Fruit fly (Drosophila melanogaster): Measurements from ENCODE around the gene mtgo.

The mtgo gene

dm6 chr2L:16689800-16690618 is 145.2 kb downstream of the mtgo start (continued):
- TF ChIP-seq Camta (GFP tag; optimal IDR thresholded peaks at IDR 0.05) (no peak), toy (GFP tag; IDR thresholded peaks at IDR 0.05) (no peak), emc (GFP tag; optimal IDR thresholded peaks at IDR 0.05) (no peak), disco-r (GFP tag; optimal IDR thresholded peaks at IDR 0.05) (peak; percentile 5), CG15696 (tag; optimal IDR thresholded peaks at IDR 0.05) (no peak), bigmax (GFP tag; optimal IDR thresholded peaks at IDR 0.05) (no peak), danr (GFP tag; IDR thresholded peaks at IDR 0.05) (no peak), sim (GFP tag; IDR thresholded peaks at IDR 0.05) (no peak), CG32772 (GFP tag; IDR thresholded peaks at IDR 0.05) (no peak), repo (GFP tag; optimal IDR thresholded peaks at IDR 0.05) (no peak), Pdp1 (GFP tag; optimal IDR thresholded peaks at IDR 0.05) (no peak), row (GFP tag; IDR thresholded peaks at IDR 0.05) (peak; percentile 72), CG11398 (GFP tag; optimal IDR thresholded peaks at IDR 0.05) (no peak), tgo (GFP tag; IDR thresholded peaks at IDR 0.05) (no peak), HmgZ (tag; optimal IDR thresholded peaks at IDR 0.05) (no peak), HHEX (GFP tag; optimal IDR thresholded peaks at IDR 0.05) (no peak), CG4820 (GFP tag; optimal IDR thresholded peaks at IDR 0.05) (no peak), crp (GFP tag; optimal IDR thresholded peaks at IDR 0.05) (no peak), CG9437 (GFP tag; optimal IDR thresholded peaks at IDR 0.05) (peak; percentile 56), Xbp1 (GFP tag; optimal IDR thresholded peaks at IDR 0.05) (peak; percentile 10), CG12769 (tag; optimal IDR thresholded peaks at IDR 0.05) (no peak), D19B (GFP tag; optimal IDR thresholded peaks at IDR 0.05) (no peak), peb (GFP tag; IDR thresholded peaks at IDR 0.05) (no peak), dati (GFP tag; IDR thresholded peaks at IDR 0.05) (no peak), jing (GFP tag; optimal IDR thresholded peaks at IDR 0.05) (no peak), CG12236 (GFP tag; optimal IDR thresholded peaks at IDR 0.05) (no peak), CG3163 (GFP tag; optimal IDR thresholded peaks at IDR 0.05) (no peak), Rfx (GFP tag; IDR thresholded peaks at IDR 0.05) (no peak; the same call in 1 of the 2 replicates), Ets97D (GFP tag; optimal IDR thresholded peaks at IDR 0.05) (no peak), Ptx1 (GFP tag; IDR thresholded peaks at IDR 0.05) (peak; percentile 44; the same call in 1 of the 2 replicates), CG1602 (GFP tag; optimal IDR thresholded peaks at IDR 0.05) (peak; percentile 10), Scr (GFP tag; IDR thresholded peaks at IDR 0.05; ENCODE audit: partially characterized antibody) (no peak), Dfd (GFP tag; optimal IDR thresholded peaks at IDR 0.05) (no peak), CG7357 (GFP tag; IDR thresholded peaks at IDR 0.05) (no peak), B-H2 (GFP tag; optimal IDR thresholded peaks at IDR 0.05) (no peak), Lim3 (GFP tag; IDR thresholded peaks at IDR 0.05) (no peak), CG3065 (GFP tag; optimal IDR thresholded peaks at IDR 0.05) (no peak), CG2875 (GFP tag; optimal IDR thresholded peaks at IDR 0.05) (no peak), PHDP (tag; optimal IDR thresholded peaks at IDR 0.05) (peak; percentile 29), NC2β (GFP tag; optimal IDR thresholded peaks at IDR 0.05) (no peak), BtbVII (GFP tag; optimal IDR thresholded peaks at IDR 0.05) (no peak), ac (GFP tag; optimal IDR thresholded peaks at IDR 0.05) (no peak), insv (GFP tag; optimal IDR thresholded peaks at IDR 0.05) (no peak), CG6854 (GFP tag; optimal IDR thresholded peaks at IDR 0.05) (no peak), CG14050 (GFP tag; IDR thresholded peaks at IDR 0.05) (no peak), Gsc (GFP tag; IDR thresholded peaks at IDR 0.05) (no peak), al (GFP tag; IDR thresholded peaks at IDR 0.05) (no peak), Atf3 (GFP tag; optimal IDR thresholded peaks at IDR 0.05) (no peak), otp (GFP tag; IDR thresholded peaks at IDR 0.05) (no peak), CG6813 (GFP tag; optimal IDR thresholded peaks at IDR 0.05) (no peak), btn (GFP tag; optimal IDR thresholded peaks at IDR 0.05) (no peak)

Data from whole organism, embryonic.